Worm (Caenorhabditis elegans): ENCODE results near the gene pde-3.

DNA sequence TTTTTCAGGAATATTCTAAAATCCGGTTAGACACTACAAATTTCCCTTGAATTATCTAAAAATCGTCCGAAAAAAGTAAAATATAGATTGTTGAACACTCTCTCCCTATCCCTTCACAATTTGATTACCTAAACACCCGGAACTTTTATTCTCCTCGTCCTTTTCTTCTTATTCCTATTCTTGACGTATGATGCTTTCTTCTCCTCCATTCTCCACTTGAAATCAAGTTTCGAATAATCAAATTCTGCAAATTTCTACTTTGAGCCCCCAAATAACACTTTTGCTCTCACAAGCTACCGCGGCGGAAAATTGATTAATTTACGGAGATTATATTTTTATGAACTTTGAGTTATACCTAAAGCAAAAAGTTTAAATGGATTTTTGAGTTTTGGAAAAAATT, 18.8 kb downstream of the pde-3 start:
- TF ChIP-seq fkh-10 (GFP tag; optimal IDR thresholded peaks at IDR 0.05), result no peak
- TF ChIP-seq hlh-6 (tag; optimal IDR thresholded peaks at IDR 0.05), result no peak
- no peak for TF ChIP-seq hlh-8 (tag; optimal IDR thresholded peaks at IDR 0.05)
- no peak for TF ChIP-seq dmd-4 (tag; optimal IDR thresholded peaks at IDR 0.05; ENCODE audit: borderline replicate concordance)
- TF ChIP-seq ceh-48 (tag; optimal IDR thresholded peaks at IDR 0.05), result no peak
- TF ChIP-seq hlh-13 (GFP tag; optimal IDR thresholded peaks at IDR 0.05), result no peak
- no peak for TF ChIP-seq pag-3 (tag; optimal IDR thresholded peaks at IDR 0.05; ENCODE audit: borderline replicate concordance)
- TF ChIP-seq K09A11.1 (tag; optimal IDR thresholded peaks at IDR 0.05; ENCODE audit: insufficient read depth), result no peak
- no peak for TF ChIP-seq zip-5 (tag; optimal IDR thresholded peaks at IDR 0.05)
- TF ChIP-seq ama-1 (optimal IDR thresholded peaks at IDR 0.05), result no peak
- no peak for TF ChIP-seq madf-2 (tag; optimal IDR thresholded peaks at IDR 0.05)
- TF ChIP-seq hlh-15 (tag; optimal IDR thresholded peaks at IDR 0.05), result no peak
- TF ChIP-seq nhr-11 (tag; optimal IDR thresholded peaks at IDR 0.05), result no peak
- no peak for TF ChIP-seq syd-9 (tag; optimal IDR thresholded peaks at IDR 0.05)
